Worm (Caenorhabditis elegans) whole organism, L3 larva: ENCODE measurements around the gene rsf-1.

Experiments used
- egl-27 ChIP-seq: sonication (generic microtip); optimal IDR thresholded peaks from 4 replicates; lab custom pipeline; 2017; ENCODE audit warnings: missing biosample characterization, missing genetic modification reagents, missing genetic modification characterization
- fkh-10 ChIP-seq: sonication (generic microtip); optimal IDR thresholded peaks from 2 replicates; lab custom pipeline; 2017; ENCODE audit warnings: missing biosample characterization, missing genetic modification reagents, missing genetic modification characterization
- fos-1 ChIP-seq: fragments of 150-350 bp; optimal IDR thresholded peaks from 2 replicates; lab custom pipeline; 2014; ENCODE audit warnings: missing biosample characterization, missing genetic modification characterization
- nhr-12 ChIP-seq: fragments of 150-350 bp; optimal IDR thresholded peaks from 2 replicates; lab custom pipeline; 2014; ENCODE audit warnings: missing biosample characterization, missing genetic modification characterization
- nhr-25 ChIP-seq: sonication (generic microtip); optimal IDR thresholded peaks from 2 replicates; lab custom pipeline; 2017; ENCODE audit warnings: missing biosample characterization, missing genetic modification characterization
- zag-1 ChIP-seq: fragments of 150-350 bp; optimal IDR thresholded peaks from 2 replicates; lab custom pipeline; 2014; ENCODE audit warnings: missing biosample characterization, missing genetic modification characterization
- ztf-11 ChIP-seq: fragments of 150-350 bp; optimal IDR thresholded peaks from 2 replicates; lab custom pipeline; 2014; ENCODE audit warnings: missing biosample characterization, missing genetic modification characterization

DNA sequence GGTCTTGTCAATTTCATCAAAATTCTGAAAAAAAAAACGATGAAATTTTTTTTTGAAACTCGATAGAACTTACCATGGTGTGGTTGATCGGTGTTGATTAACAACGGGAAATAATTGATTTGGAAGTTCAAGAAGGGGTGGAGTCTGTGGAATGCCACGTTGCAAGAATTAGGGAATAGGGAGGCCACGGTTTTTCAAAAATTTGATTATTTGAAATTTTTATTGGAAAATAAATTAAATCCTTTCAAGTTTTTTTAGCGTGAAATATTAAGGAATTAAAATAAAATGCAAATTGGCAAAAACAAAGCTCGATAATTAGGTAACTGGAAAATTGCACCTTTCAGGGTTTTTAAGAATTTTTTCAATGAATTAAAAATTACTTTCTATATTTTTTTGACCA lies 33.3 kb downstream of the rsf-1 start, which contains the start of gene rmd-3:
- TF ChIP-seq nhr-25 (tag; lab: Kevin White, UChicago) (no peak), nhr-12 (tag; lab: Kevin White, UChicago) (no peak), fkh-10 (GFP tag; lab: Kevin White, UChicago) (no peak), zag-1 (tag; lab: Kevin White, UChicago) (no peak), egl-27 (tag; lab: Kevin White, UChicago) (no peak), fos-1 (tag; lab: Kevin White, UChicago) (no peak), ztf-11 (tag; lab: Kevin White, UChicago) (no peak)
